Fruit fly (Drosophila melanogaster): Measurements from ENCODE around the gene CG15369.

- TF ChIP-seq EcR (GFP tag; optimal IDR thresholded peaks at IDR 0.05) (no peak), CG8301 (tag; optimal IDR thresholded peaks at IDR 0.05) (no peak), Ets98B (GFP tag; IDR thresholded peaks at IDR 0.05) (0 out of 2 replicates have a peak, but pooled peaks have one; percentile 9)
These were observed 26.8 kb downstream of the CG15369 start, which contains the start of the genes mxc and Larp7 for dm6 chrX:9243417-9243884.

All from whole organism, pupa.